Worm (Caenorhabditis elegans) whole organism, L1 larva: Measurements from ENCODE around the gene nhr-26.

Experiments used
- C16A3.4 ChIP-seq: fragments of 150-350 bp; optimal IDR thresholded peaks from 2 replicates; lab custom pipeline; 2014; ENCODE audit warnings: missing biosample characterization, missing genetic modification characterization
- F16B12.6 ChIP-seq: fragments of 150-350 bp; optimal IDR thresholded peaks from 2 replicates; lab custom pipeline; 2014; ENCODE audit warnings: missing biosample characterization, missing genetic modification characterization
- Y116A8C.19 ChIP-seq: sonication (generic microtip); optimal IDR thresholded peaks from 2 replicates; lab custom pipeline; 2016; ENCODE audit warnings: missing compliant biosample characterization, missing genetic modification characterization, borderline replicate concordance
- aha-1 ChIP-seq: fragments of 150-350 bp; optimal IDR thresholded peaks from 2 replicates; lab custom pipeline; 2014; ENCODE audit warnings: missing biosample characterization, missing genetic modification characterization
- alr-1 ChIP-seq: fragments of 200-800 bp; sonication (Bioruptor generic); optimal IDR thresholded peaks from 2 replicates; lab custom pipeline; 2018; ENCODE audit warnings: borderline replicate concordance, mild to moderate bottlenecking, missing genetic modification characterization, missing compliant biosample characterization
- aly-2 ChIP-seq: fragments of 150-350 bp; optimal IDR thresholded peaks from 2 replicates; lab custom pipeline; 2014; ENCODE audit warnings: missing biosample characterization, missing genetic modification characterization
- blmp-1 ChIP-seq: fragments of 150-350 bp; optimal IDR thresholded peaks from 2 replicates; lab custom pipeline; 2014; ENCODE audit warnings: missing biosample characterization, missing genetic modification characterization
- ceh-8 ChIP-seq: fragments of 200-800 bp; sonication (Bioruptor generic); optimal IDR thresholded peaks from 2 replicates; lab custom pipeline; 2018; ENCODE audit warnings: mild to moderate bottlenecking, missing genetic modification characterization, moderate library complexity, missing compliant biosample characterization
- ceh-82 ChIP-seq, 3 experiments: fragments of 150-350 bp in 1 of 3; sonication (generic microtip) in 2 of 3; optimal IDR thresholded peaks; 2 replicates each; lab custom pipeline; 2014 to 2017; ENCODE audit warnings: missing biosample characterization in 3 of 3, missing genetic modification characterization in 3 of 3
- ceh-88 ChIP-seq: fragments of 200-800 bp; sonication (Bioruptor generic); IDR thresholded peaks from 2 replicates; pipeline ENCODE4 v1.3.6; 2022; ENCODE audit warnings: missing genetic modification characterization, missing compliant biosample characterization
- dpl-1 ChIP-seq, 3 experiments: fragments of 150-350 bp in 2 of 3; sonication (generic microtip) in 1 of 3; optimal IDR thresholded peaks; 2 replicates each; lab custom pipeline; 2014 to 2017; ENCODE audit warnings: missing biosample characterization in 3 of 3, missing genetic modification characterization in 3 of 3, missing genetic modification reagents in 3 of 3
- dsc-1 ChIP-seq: sonication (generic microtip); optimal IDR thresholded peaks from 2 replicates; lab custom pipeline; 2016; ENCODE audit warnings: mild to moderate bottlenecking, missing genetic modification characterization, missing compliant biosample characterization
- egl-13 ChIP-seq: sonication (generic microtip); optimal IDR thresholded peaks from 2 replicates; lab custom pipeline; 2016; ENCODE audit warnings: missing genotype, missing genetic modification reagents, missing genetic modification characterization, missing compliant biosample characterization
- egl-27 ChIP-seq, 2 experiments: fragments of 150-350 bp in 1 of 2; sonication (generic microtip); optimal IDR thresholded peaks; 3 replicates each; lab custom pipeline; 2017 to 2018; ENCODE audit warnings: missing biosample characterization in 2 of 2, missing genetic modification characterization in 2 of 2, missing genetic modification reagents in 2 of 2
- elt-3 ChIP-seq, 6 experiments: fragments of 150-350 bp in 1 of 6; sonication (generic microtip); optimal IDR thresholded peaks; 2 replicates each; lab custom pipeline; 2017 to 2018; ENCODE audit warnings: missing biosample characterization in 6 of 6, missing genetic modification characterization in 6 of 6, inconsistent platforms in 1 of 6
- fkh-10 ChIP-seq: sonication (generic microtip); optimal IDR thresholded peaks from 2 replicates; lab custom pipeline; 2017; ENCODE audit warnings: missing biosample characterization, missing genetic modification reagents, missing genetic modification characterization
- fkh-4 ChIP-seq: sonication (generic microtip); optimal IDR thresholded peaks from 2 replicates; lab custom pipeline; 2016; ENCODE audit warnings: missing compliant biosample characterization, missing genetic modification characterization, borderline replicate concordance
- fkh-8 ChIP-seq: sonication (generic microtip); optimal IDR thresholded peaks from 2 replicates; lab custom pipeline; 2016; ENCODE audit warnings: mild to moderate bottlenecking, missing genetic modification characterization, missing compliant biosample characterization
- grh-1 ChIP-seq: fragments of 200-800 bp; sonication (Bioruptor generic); IDR thresholded peaks from 2 replicates; pipeline ENCODE4 v1.3.6; 2022; ENCODE audit warnings: missing genetic modification reagents, missing genetic modification characterization, missing compliant biosample characterization
- irx-1 ChIP-seq: sonication (generic microtip); optimal IDR thresholded peaks from 2 replicates; lab custom pipeline; 2016; ENCODE audit warnings: missing genetic modification characterization, missing compliant biosample characterization
- lin-13 ChIP-seq: fragments of 150-350 bp; optimal IDR thresholded peaks from 2 replicates; lab custom pipeline; 2014; ENCODE audit warnings: missing biosample characterization, missing genetic modification reagents, missing genetic modification characterization
- lin-14 ChIP-seq: fragments of 200-800 bp; sonication (Bioruptor generic); optimal IDR thresholded peaks from 2 replicates; lab custom pipeline; 2018; ENCODE audit warnings: mild to moderate bottlenecking, missing genetic modification characterization, moderate library complexity, missing compliant biosample characterization
- lin-35 ChIP-seq, 2 experiments: fragments of 150-350 bp; optimal IDR thresholded peaks; 2 replicates each; lab custom pipeline; 2014; ENCODE audit warnings: missing biosample characterization in 2 of 2, missing genetic modification characterization in 2 of 2, missing genetic modification reagents in 2 of 2
- lin-39 ChIP-seq: fragments of 150-350 bp; optimal IDR thresholded peaks from 2 replicates; lab custom pipeline; 2014; ENCODE audit warnings: missing biosample characterization, missing genetic modification reagents, missing genetic modification characterization
- lir-3 ChIP-seq: sonication (generic microtip); optimal IDR thresholded peaks from 2 replicates; lab custom pipeline; 2016; ENCODE audit warnings: mild to moderate bottlenecking, missing genetic modification characterization, moderate library complexity, missing compliant biosample characterization; ENCODE audit not compliant: poor library complexity
- lsy-2 ChIP-seq, 2 experiments: fragments of 150-350 bp; optimal IDR thresholded peaks; 2 replicates each; lab custom pipeline; 2014; ENCODE audit warnings: missing biosample characterization in 2 of 2, missing genetic modification characterization in 2 of 2
- mdl-1 ChIP-seq, 2 experiments: fragments of 150-350 bp; optimal IDR thresholded peaks; 2 replicates each; lab custom pipeline; 2014 to 2017; ENCODE audit warnings: missing biosample characterization in 2 of 2, missing genetic modification characterization in 2 of 2, inconsistent platforms in 1 of 2
- mef-2 ChIP-seq: fragments of 150-350 bp; optimal IDR thresholded peaks from 2 replicates; lab custom pipeline; 2014; ENCODE audit warnings: missing biosample characterization, missing genetic modification characterization
- mep-1 ChIP-seq: fragments of 150-350 bp; optimal IDR thresholded peaks from 2 replicates; lab custom pipeline; 2014; ENCODE audit warnings: missing biosample characterization, missing genetic modification characterization
- nhr-19 ChIP-seq: fragments of 200-800 bp; sonication (Bioruptor generic); conservative IDR thresholded peaks from 2 replicates; pipeline ENCODE4 v1.3.6; 2022; ENCODE audit warnings: missing genetic modification characterization, missing compliant biosample characterization
- nhr-20 ChIP-seq: sonication (generic microtip); optimal IDR thresholded peaks from 2 replicates; lab custom pipeline; 2016; ENCODE audit warnings: mild to moderate bottlenecking, missing genetic modification characterization, missing compliant biosample characterization
- nhr-237 ChIP-seq: fragments of 150-350 bp; optimal IDR thresholded peaks from 2 replicates; lab custom pipeline; 2014; ENCODE audit warnings: missing biosample characterization, missing genetic modification characterization
- nhr-71 ChIP-seq: sonication (generic microtip); optimal IDR thresholded peaks from 2 replicates; lab custom pipeline; 2016; ENCODE audit warnings: mild to moderate bottlenecking, missing genetic modification characterization, moderate library complexity, missing compliant biosample characterization
- nhr-76 ChIP-seq: sonication (generic microtip); optimal IDR thresholded peaks from 2 replicates; lab custom pipeline; 2017; ENCODE audit warnings: missing biosample characterization, missing genetic modification characterization
- nhr-77 ChIP-seq: fragments of 150-350 bp; optimal IDR thresholded peaks from 2 replicates; lab custom pipeline; 2014; ENCODE audit warnings: missing biosample characterization, missing genetic modification characterization
- nhr-85 ChIP-seq: sonication (generic microtip); peaks from one replicate; lab custom pipeline; 2016; ENCODE audit warnings: missing genetic modification characterization, inconsistent platforms, missing compliant biosample characterization
- nhr-90 ChIP-seq: sonication (generic microtip); optimal IDR thresholded peaks from 2 replicates; lab custom pipeline; 2016; ENCODE audit warnings: mild to moderate bottlenecking, missing genetic modification characterization, missing compliant biosample characterization; ENCODE audit not compliant: poor library complexity
- pag-3 ChIP-seq: sonication (generic microtip); optimal IDR thresholded peaks from 2 replicates; lab custom pipeline; 2017; ENCODE audit warnings: missing genetic modification characterization, mild to moderate bottlenecking, missing compliant biosample characterization, antibody characterized with exemption, borderline replicate concordance; ENCODE audit not compliant: insufficient read depth
- rnt-1 ChIP-seq: sonication (generic microtip); optimal IDR thresholded peaks from 2 replicates; lab custom pipeline; 2016; ENCODE audit warnings: mild to moderate bottlenecking, missing genetic modification characterization, moderate library complexity, missing compliant biosample characterization
- skn-1 ChIP-seq: fragments of 150-350 bp; optimal IDR thresholded peaks from 2 replicates; lab custom pipeline; 2014; ENCODE audit warnings: missing biosample characterization, missing genetic modification characterization
- snpc-4 ChIP-seq: fragments of 150-350 bp; optimal IDR thresholded peaks from 2 replicates; lab custom pipeline; 2014; ENCODE audit warnings: missing biosample characterization, missing genetic modification characterization
- snu-23 ChIP-seq: sonication (generic microtip); optimal IDR thresholded peaks from 2 replicates; lab custom pipeline; 2016; ENCODE audit warnings: missing genetic modification characterization, missing compliant biosample characterization
- sup-37 ChIP-seq: fragments of 200-800 bp; sonication (Bioruptor generic); optimal IDR thresholded peaks from 2 replicates; lab custom pipeline; 2018; ENCODE audit warnings: mild to moderate bottlenecking, missing genetic modification characterization, missing compliant biosample characterization
- swsn-7 ChIP-seq: sonication (generic microtip); optimal IDR thresholded peaks from 2 replicates; lab custom pipeline; 2016; ENCODE audit warnings: missing genetic modification characterization, missing compliant biosample characterization
- tbx-2 ChIP-seq: sonication (generic microtip); optimal IDR thresholded peaks from 2 replicates; lab custom pipeline; 2016; ENCODE audit warnings: missing genetic modification characterization, missing compliant biosample characterization
- tlp-1 ChIP-seq: fragments of 150-350 bp; optimal IDR thresholded peaks from 2 replicates; lab custom pipeline; 2014; ENCODE audit warnings: missing biosample characterization, missing genetic modification characterization
- unc-62 ChIP-seq: fragments of 150-350 bp; optimal IDR thresholded peaks from 2 replicates; lab custom pipeline; 2014; ENCODE audit warnings: missing biosample characterization, missing genetic modification reagents, missing genetic modification characterization
- unc-86 ChIP-seq: sonication (generic microtip); optimal IDR thresholded peaks from 2 replicates; lab custom pipeline; 2016; ENCODE audit warnings: missing genetic modification characterization, missing compliant biosample characterization
- unc-98 ChIP-seq: fragments of 200-800 bp; sonication (Bioruptor generic); IDR thresholded peaks from 2 replicates; pipeline ENCODE4 v1.3.6; 2022; ENCODE audit warnings: missing genetic modification characterization, missing compliant biosample characterization
- xbp-1 ChIP-seq: sonication (generic microtip); optimal IDR thresholded peaks from 2 replicates; lab custom pipeline; 2016; ENCODE audit warnings: missing genetic modification characterization, missing compliant biosample characterization
- zip-4 ChIP-seq: fragments of 200-800 bp; sonication (Bioruptor generic); optimal IDR thresholded peaks from 2 replicates; lab custom pipeline; 2018; ENCODE audit warnings: mild to moderate bottlenecking, missing genetic modification characterization, moderate library complexity, missing compliant biosample characterization
- ztf-4 ChIP-seq: fragments of 150-350 bp; optimal IDR thresholded peaks from 2 replicates; lab custom pipeline; 2014; ENCODE audit warnings: missing biosample characterization, missing genetic modification characterization

The nhr-26 gene

ce11 chrX:12661091-12661526 is 39.2 kb downstream of the nhr-26 start:
- TF ChIP-seq F16B12.6 (tag; lab: Kevin White, UChicago): no peak
- TF ChIP-seq elt-3 (tag; optimal IDR thresholded peaks at IDR 0.05; lab: Kevin White, UChicago): no peak
- TF ChIP-seq ztf-4 (tag; lab: Kevin White, UChicago): peak; percentile 7
- TF ChIP-seq pag-3 (tag; lab: Kevin White, UChicago): no peak
- peak; percentile 39 for TF ChIP-seq skn-1 (tag; lab: Kevin White, UChicago)
- TF ChIP-seq fkh-4: no peak
- no peak for TF ChIP-seq egl-27 (tag; optimal IDR thresholded peaks at IDR 0.05; lab: Kevin White, UChicago)
- peak; percentile 75 for TF ChIP-seq nhr-20 (tag; lab: Kevin White, UChicago)
- TF ChIP-seq lin-35 (GFP tag; optimal IDR thresholded peaks at IDR 0.05; lab: Kevin White, UChicago): peak in 1 of 2 experiments; percentile 73
- TF ChIP-seq lin-13 (GFP tag; lab: Kevin White, UChicago): peak; percentile 52
- no peak for TF ChIP-seq aha-1 (tag; lab: Kevin White, UChicago)
- TF ChIP-seq lsy-2 (tag; optimal IDR thresholded peaks at IDR 0.05; lab: Kevin White, UChicago): peak in 1 of 2 experiments; percentile 49
- peak; percentile 48 for TF ChIP-seq mep-1
- peak; percentile 47 for TF ChIP-seq dsc-1 (tag; lab: Kevin White, UChicago)
- TF ChIP-seq alr-1 (tag; lab: Kevin White, UChicago): no peak
- TF ChIP-seq mef-2: no peak
- TF ChIP-seq nhr-85: peak; percentile 65
- no peak for TF ChIP-seq Y116A8C.19
- no peak for TF ChIP-seq unc-86 (tag; lab: Kevin White, UChicago)
- TF ChIP-seq C16A3.4 (tag; lab: Kevin White, UChicago): peak; percentile 69
- peak; percentile 23 for TF ChIP-seq blmp-1
- no peak for TF ChIP-seq grh-1 (GFP tag; lab: Robert Waterston, UW)
- peak; percentile 9 for TF ChIP-seq egl-13 (tag; lab: Kevin White, UChicago)
- TF ChIP-seq nhr-76 (tag; lab: Kevin White, UChicago): no peak
- no peak for TF ChIP-seq ceh-8 (GFP tag; lab: Kevin White, UChicago)
- TF ChIP-seq irx-1 (tag; lab: Kevin White, UChicago): no peak
- TF ChIP-seq mdl-1 (tag; optimal IDR thresholded peaks at IDR 0.05; lab: Kevin White, UChicago): peak in 1 of 2 experiments; percentile 80
- TF ChIP-seq lir-3 (tag; lab: Kevin White, UChicago): peak; percentile 38
- no peak for TF ChIP-seq sup-37 (GFP tag; lab: Kevin White, UChicago)
- TF ChIP-seq nhr-19 (GFP tag; lab: Robert Waterston, UW): peak; percentile 50
- no peak for TF ChIP-seq ceh-88 (GFP tag; lab: Robert Waterston, UW)
- TF ChIP-seq nhr-77 (tag; lab: Kevin White, UChicago): peak; percentile 48
- TF ChIP-seq dpl-1 (GFP tag; optimal IDR thresholded peaks at IDR 0.05; lab: Kevin White, UChicago): no peak
- TF ChIP-seq swsn-7 (tag; lab: Kevin White, UChicago): peak; percentile 56
- TF ChIP-seq lin-14 (GFP tag; lab: Kevin White, UChicago): peak; percentile 52
- no peak for TF ChIP-seq unc-62
- TF ChIP-seq lin-39 (tag; lab: Kevin White, UChicago): no peak
- TF ChIP-seq nhr-237: no peak
- TF ChIP-seq fkh-8 (tag; lab: Kevin White, UChicago): no peak
- peak; percentile 26 for TF ChIP-seq tbx-2
- no peak for TF ChIP-seq aly-2 (tag; lab: Kevin White, UChicago)
- peak; percentile 26 for TF ChIP-seq xbp-1 (tag; lab: Kevin White, UChicago)
- TF ChIP-seq ceh-82 (tag; optimal IDR thresholded peaks at IDR 0.05; lab: Kevin White, UChicago): peak in 1 of 3 experiments; percentile 61
- peak; percentile 61 for TF ChIP-seq nhr-71 (tag; lab: Kevin White, UChicago)
- peak; percentile 71 for TF ChIP-seq rnt-1 (tag; lab: Kevin White, UChicago)
- TF ChIP-seq unc-98 (GFP tag; lab: Robert Waterston, UW): no peak
- peak; percentile 77 for TF ChIP-seq nhr-90
- peak; percentile 69 for TF ChIP-seq snu-23
- no peak for TF ChIP-seq fkh-10 (GFP tag; lab: Kevin White, UChicago)
- no peak for TF ChIP-seq zip-4 (GFP tag; lab: Kevin White, UChicago)
- TF ChIP-seq snpc-4: no peak
- TF ChIP-seq tlp-1 (tag; lab: Kevin White, UChicago): no peak
